Worm (Caenorhabditis elegans): Measurements from ENCODE around the gene cest-8.

cest-8 gene

ce11 chrX:12188280-12189071 lies 31.0 kb upstream of the cest-8 start:
- TF ChIP-seq ZK546.5 (tag; optimal IDR thresholded peaks at IDR 0.05) (no peak), sma-9 (GFP tag; optimal IDR thresholded peaks at IDR 0.05) (peak; percentile 60), sma-9 (tag; optimal IDR thresholded peaks at IDR 0.05) (no peak), skn-1 (tag; optimal IDR thresholded peaks at IDR 0.05) (no peak), fos-1 (tag; optimal IDR thresholded peaks at IDR 0.05) (no peak), mab-5 (tag; optimal IDR thresholded peaks at IDR 0.05) (no peak), ceh-16 (tag; optimal IDR thresholded peaks at IDR 0.05) (peak; percentile 4), nhr-25 (tag; optimal IDR thresholded peaks at IDR 0.05) (peak; percentile 13), ztf-11 (tag; optimal IDR thresholded peaks at IDR 0.05) (no peak)

ce11 chrX:12197367-12197766 lies 22.1 kb upstream of the cest-8 start:
- TF ChIP-seq lsy-2 (tag; optimal IDR thresholded peaks at IDR 0.05) (no peak), nhr-11 (tag; optimal IDR thresholded peaks at IDR 0.05) (no peak), zag-1 (tag; optimal IDR thresholded peaks at IDR 0.05) (no peak), C34F6.9 (tag; optimal IDR thresholded peaks at IDR 0.05) (no peak), sma-9 (GFP tag; optimal IDR thresholded peaks at IDR 0.05) (no peak), sma-9 (tag; optimal IDR thresholded peaks at IDR 0.05) (no peak), fos-1 (tag; optimal IDR thresholded peaks at IDR 0.05) (no peak), ztf-4 (tag; optimal IDR thresholded peaks at IDR 0.05) (no peak), lin-39 (tag; optimal IDR thresholded peaks at IDR 0.05) (no peak), mdl-1 (tag; optimal IDR thresholded peaks at IDR 0.05) (no peak), aly-2 (tag; optimal IDR thresholded peaks at IDR 0.05) (no peak), ZK546.5 (tag; optimal IDR thresholded peaks at IDR 0.05) (no peak), nhr-23 (tag; optimal IDR thresholded peaks at IDR 0.05) (no peak)

DNA sequence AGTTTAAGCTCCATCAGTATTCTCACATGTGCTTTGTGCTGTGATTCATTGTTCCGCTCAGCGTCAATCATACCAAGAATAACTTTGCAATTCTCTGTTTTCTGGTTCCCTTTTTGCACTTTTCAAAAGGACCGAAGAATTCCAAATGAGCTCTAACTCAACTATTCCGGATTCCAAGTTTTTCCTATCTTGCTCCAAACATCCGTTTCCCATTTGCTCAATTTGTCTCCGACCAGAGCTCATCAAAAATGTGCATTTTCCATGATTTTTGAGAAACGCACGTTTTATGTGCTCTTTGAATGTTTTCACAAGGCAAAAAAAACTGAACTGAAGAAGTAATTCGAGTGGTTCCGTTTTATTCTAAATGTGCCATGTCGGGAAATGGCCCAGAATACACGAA lies 21.2 kb upstream of the cest-8 start:
- TF ChIP-seq snpc-4 (tag; optimal IDR thresholded peaks at IDR 0.05) (no peak), nhr-23 (tag; optimal IDR thresholded peaks at IDR 0.05) (no peak), nhr-237 (tag; optimal IDR thresholded peaks at IDR 0.05) (no peak), R02D3.7 (tag; optimal IDR thresholded peaks at IDR 0.05) (no peak), mbf-1 (tag; optimal IDR thresholded peaks at IDR 0.05) (no peak), egl-27 (tag; optimal IDR thresholded peaks at IDR 0.05) (no peak), lin-39 (tag; optimal IDR thresholded peaks at IDR 0.05) (no peak), skn-1 (tag; optimal IDR thresholded peaks at IDR 0.05) (no peak), alr-1 (tag; optimal IDR thresholded peaks at IDR 0.05) (no peak), nhr-25 (tag; optimal IDR thresholded peaks at IDR 0.05) (no peak), lsy-2 (tag; optimal IDR thresholded peaks at IDR 0.05) (peak in 1 of 2 experiments; percentile 7), unc-55 (GFP tag; optimal IDR thresholded peaks at IDR 0.05) (peak; percentile 38), ama-1 (optimal IDR thresholded peaks at IDR 0.05) (no peak), sem-4 (tag; optimal IDR thresholded peaks at IDR 0.05) (peak; percentile 49), ztf-11 (tag; optimal IDR thresholded peaks at IDR 0.05) (no peak), ztf-1 (GFP tag; conservative IDR thresholded peaks at IDR 0.05) (no peak), elt-1 (tag; optimal IDR thresholded peaks at IDR 0.05) (no peak), nhr-10 (tag; optimal IDR thresholded peaks at IDR 0.05) (no peak), ZK546.5 (tag; optimal IDR thresholded peaks at IDR 0.05) (no peak), crh-2 (tag; optimal IDR thresholded peaks at IDR 0.05) (peak; percentile 1), unc-62 (GFP tag; optimal IDR thresholded peaks at IDR 0.05) (no peak), peb-1 (tag; optimal IDR thresholded peaks at IDR 0.05) (no peak), sma-9 (GFP tag; optimal IDR thresholded peaks at IDR 0.05) (peak; percentile 50), sma-9 (tag; optimal IDR thresholded peaks at IDR 0.05) (no peak), zag-1 (tag; optimal IDR thresholded peaks at IDR 0.05) (no peak), unc-39 (tag; optimal IDR thresholded peaks at IDR 0.05) (no peak), gmeb-1 (tag; optimal IDR thresholded peaks at IDR 0.05) (no peak), sma-3 (GFP tag; optimal IDR thresholded peaks at IDR 0.05) (no peak), nhr-129 (tag; optimal IDR thresholded peaks at IDR 0.05) (peak; percentile 16), mab-5 (tag; optimal IDR thresholded peaks at IDR 0.05) (no peak), fos-1 (tag; optimal IDR thresholded peaks at IDR 0.05) (no peak), blmp-1 (tag; optimal IDR thresholded peaks at IDR 0.05; ENCODE audit: insufficient read depth) (no peak), ceh-82 (tag; optimal IDR thresholded peaks at IDR 0.05) (no peak)

Data from whole organism, L2 larva.